Fruit fly (Drosophila melanogaster): ENCODE measurements around the gene Btk.

The Btk gene

dm6 chr2L:8299194-8299811 lies 1.6 kb downstream of the Btk start (continued):
- TF ChIP-seq Scr (GFP tag; IDR thresholded peaks at IDR 0.05; ENCODE audit: partially characterized antibody) = 0 out of 2 replicates have a peak, but pooled peaks have one; percentile 23
- no peak for TF ChIP-seq Lhr (GFP tag; optimal IDR thresholded peaks at IDR 0.05)
- no peak for TF ChIP-seq Stat92E (GFP tag; optimal IDR thresholded peaks at IDR 0.05)
- no peak for TF ChIP-seq Fer3 (tag; optimal IDR thresholded peaks at IDR 0.05)
- TF ChIP-seq nom (GFP tag; optimal IDR thresholded peaks at IDR 0.05) = peak; percentile 93
- no peak for TF ChIP-seq psq (GFP tag; optimal IDR thresholded peaks at IDR 0.05)
- TF ChIP-seq CG16863 (GFP tag; optimal IDR thresholded peaks at IDR 0.05) = no peak
- TF ChIP-seq Taf1 (GFP tag; IDR thresholded peaks at IDR 0.05) = no peak
- no peak for TF ChIP-seq Hr51 (GFP tag; optimal IDR thresholded peaks at IDR 0.05)
- no peak for TF ChIP-seq CG2120 (GFP tag; optimal IDR thresholded peaks at IDR 0.05)
- peak; percentile 38 for TF ChIP-seq sens (GFP tag)
- no peak for TF ChIP-seq CG2202 (tag; optimal IDR thresholded peaks at IDR 0.05)
- no peak for TF ChIP-seq CG11696 (GFP tag; IDR thresholded peaks at IDR 0.05)
- no peak for TF ChIP-seq ac (GFP tag; optimal IDR thresholded peaks at IDR 0.05)
- peak; percentile 19; the same call in 1 of the 3 replicates for TF ChIP-seq hb (GFP tag; IDR thresholded peaks at IDR 0.05; ENCODE audit: partially characterized antibody)
- no peak for TF ChIP-seq CG8765 (GFP tag; IDR thresholded peaks at IDR 0.05)
- no peak for TF ChIP-seq vfl (GFP tag; optimal IDR thresholded peaks at IDR 0.05)
- no peak for TF ChIP-seq CG31441 (GFP tag; IDR thresholded peaks at IDR 0.05)
- no peak for TF ChIP-seq Dad (GFP tag; optimal IDR thresholded peaks at IDR 0.05)
- TF ChIP-seq CG8478 (optimal IDR thresholded peaks at IDR 0.05) = no peak
- TF ChIP-seq CrebB (tag; optimal IDR thresholded peaks at IDR 0.05) = no peak
- TF ChIP-seq bsh (GFP tag; optimal IDR thresholded peaks at IDR 0.05) = peak in 1 of 2 experiments; percentile 68
- no peak for TF ChIP-seq grau (tag; optimal IDR thresholded peaks at IDR 0.05)
- no peak for TF ChIP-seq gro (GFP tag; optimal IDR thresholded peaks at IDR 0.05)
- no peak for TF ChIP-seq CG3407 (GFP tag; optimal IDR thresholded peaks at IDR 0.05)
- TF ChIP-seq CG4328 (GFP tag; optimal IDR thresholded peaks at IDR 0.05) = no peak
- TF ChIP-seq Atf-2 (GFP tag; optimal IDR thresholded peaks at IDR 0.05) = no peak
- no peak for TF ChIP-seq CG7963 (GFP tag; IDR thresholded peaks at IDR 0.05; ENCODE audit: partially characterized antibody)
- no peak for TF ChIP-seq dan (GFP tag; IDR thresholded peaks at IDR 0.05)
- TF ChIP-seq Hey (tag; optimal IDR thresholded peaks at IDR 0.05) = no peak
- TF ChIP-seq CG7271 (tag; optimal IDR thresholded peaks at IDR 0.05) = no peak
- TF ChIP-seq gcm (GFP tag; optimal IDR thresholded peaks at IDR 0.05) = no peak
- no peak for TF ChIP-seq CG12104 (GFP tag; optimal IDR thresholded peaks at IDR 0.05)
- no peak; the same call in 1 of the 2 replicates for TF ChIP-seq bbx (GFP tag; IDR thresholded peaks at IDR 0.05; ENCODE audit: partially characterized antibody)

DNA sequence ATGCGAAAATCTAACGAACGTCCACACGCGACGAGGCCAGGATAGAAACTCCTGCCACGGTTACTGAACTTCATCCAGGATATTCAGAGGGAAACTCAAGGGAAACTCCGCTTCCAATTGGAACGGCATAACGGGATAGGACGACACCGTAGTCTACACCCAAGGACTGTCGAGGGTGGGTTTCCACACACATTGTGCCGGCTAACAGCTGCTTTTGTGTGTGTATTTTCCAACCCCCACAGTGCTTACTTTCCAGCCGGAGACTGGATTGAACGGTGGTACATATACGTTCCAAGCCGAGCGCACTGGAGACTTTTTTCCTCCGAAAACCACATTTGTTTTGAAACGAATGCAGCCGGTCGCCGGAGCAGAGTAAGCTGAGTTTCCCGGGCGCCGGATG lies 3.8 kb downstream of the Btk start:
- TF ChIP-seq Med (GFP tag) = peak; percentile 24
- TF ChIP-seq CG32767 (GFP tag; IDR thresholded peaks at IDR 0.05) = peak; percentile 20; the same call in 1 of the 2 replicates
- peak; percentile 72 for TF ChIP-seq pros (GFP tag; optimal IDR thresholded peaks at IDR 0.05)
- no peak for TF ChIP-seq CG15696 (tag; optimal IDR thresholded peaks at IDR 0.05)
- TF ChIP-seq CG34224 (GFP tag; IDR thresholded peaks at IDR 0.05; ENCODE audit: partially characterized antibody) = 0 out of 3 replicates have a peak, but pooled peaks have one; percentile 18
- 0 out of 2 replicates have a peak, but pooled peaks have one; percentile 8 for TF ChIP-seq bowl (GFP tag; IDR thresholded peaks at IDR 0.05)
- no peak for TF ChIP-seq Awh (GFP tag; IDR thresholded peaks at IDR 0.05)
- peak; percentile 36 for TF ChIP-seq CG10431 (GFP tag; optimal IDR thresholded peaks at IDR 0.05)
- no peak for TF ChIP-seq CG9727 (GFP tag; optimal IDR thresholded peaks at IDR 0.05)
- TF ChIP-seq ATbp (GFP tag; optimal IDR thresholded peaks at IDR 0.05) = no peak
- no peak for TF ChIP-seq Poxn (GFP tag; IDR thresholded peaks at IDR 0.05)
- TF ChIP-seq Nf-YC (tag; optimal IDR thresholded peaks at IDR 0.05) = no peak
- no peak for TF ChIP-seq gt (GFP tag; IDR thresholded peaks at IDR 0.05)
- peak; percentile 56 to 88 for TF ChIP-seq insv (GFP tag; optimal IDR thresholded peaks at IDR 0.05)
- no peak for TF ChIP-seq CG17912 (GFP tag; optimal IDR thresholded peaks at IDR 0.05)
- TF ChIP-seq crp (GFP tag; optimal IDR thresholded peaks at IDR 0.05) = peak in 1 of 2 experiments; percentile 37
- no peak for TF ChIP-seq Xrp1 (GFP tag; IDR thresholded peaks at IDR 0.05)

All from whole organism, embryonic.